Worm (Caenorhabditis elegans): ENCODE measurements around the gene ent-2.

ent-2 gene

ce11 chrX:15567986-15568940 is 32.6 kb upstream of the ent-2 start, which contains the start of gene dyn-1 (continued):
- peak; percentile 69 for TF ChIP-seq tbx-2 (tag; optimal IDR thresholded peaks at IDR 0.05)
- TF ChIP-seq lsy-2 (tag; optimal IDR thresholded peaks at IDR 0.05), result peak; percentile 62 to 72
- no peak for TF ChIP-seq alr-1 (tag; optimal IDR thresholded peaks at IDR 0.05; ENCODE audit: borderline replicate concordance)
- peak; percentile 73 for TF ChIP-seq C16A3.4 (tag; optimal IDR thresholded peaks at IDR 0.05)
- no peak for TF ChIP-seq mab-9 (GFP tag; IDR thresholded peaks at IDR 0.05)
- TF ChIP-seq lin-15B (tag; optimal IDR thresholded peaks at IDR 0.05), result peak; percentile 6
- peak; percentile 91 for TF ChIP-seq nhr-85 (tag)
- TF ChIP-seq F16B12.6 (tag; optimal IDR thresholded peaks at IDR 0.05), result peak; percentile 1
- TF ChIP-seq blmp-1 (tag; optimal IDR thresholded peaks at IDR 0.05), result peak; percentile 82
- TF ChIP-seq nhr-28 (tag; optimal IDR thresholded peaks at IDR 0.05), result no peak
- TF ChIP-seq lin-13 (GFP tag; optimal IDR thresholded peaks at IDR 0.05), result peak; percentile 71
- TF ChIP-seq sup-37 (GFP tag; optimal IDR thresholded peaks at IDR 0.05), result no peak
- peak; percentile 47 for TF ChIP-seq xbp-1 (tag; optimal IDR thresholded peaks at IDR 0.05)
- TF ChIP-seq irx-1 (tag; optimal IDR thresholded peaks at IDR 0.05), result peak; percentile 57

- TF ChIP-seq efl-1 (optimal IDR thresholded peaks at IDR 0.05) (no peak), efl-1 (GFP tag; optimal IDR thresholded peaks at IDR 0.05 in 1 of 2) (peak in 1 of 2 experiments; percentile 81), C34B4.2 (tag; optimal IDR thresholded peaks at IDR 0.05) (no peak), isw-1 (GFP tag; IDR thresholded peaks at IDR 0.05) (no peak), skn-1 (tag; optimal IDR thresholded peaks at IDR 0.05) (no peak), irx-1 (tag; optimal IDR thresholded peaks at IDR 0.05) (no peak), vab-15 (tag; optimal IDR thresholded peaks at IDR 0.05) (no peak)
Observed at ce11 chrX:15569633-15570032, 31.2 kb upstream of the ent-2 start.

- TF ChIP-seq nhr-76 (tag; optimal IDR thresholded peaks at IDR 0.05), result no peak
- TF ChIP-seq efl-1 (optimal IDR thresholded peaks at IDR 0.05), result no peak
- TF ChIP-seq efl-1 (GFP tag; optimal IDR thresholded peaks at IDR 0.05 in 1 of 2), result no peak
- TF ChIP-seq ama-1 (optimal IDR thresholded peaks at IDR 0.05), result no peak
- no peak for TF ChIP-seq nhr-77 (tag; optimal IDR thresholded peaks at IDR 0.05)
- TF ChIP-seq ceh-8 (GFP tag; optimal IDR thresholded peaks at IDR 0.05), result peak; percentile 36
Observed at ce11 chrX:15572021-15572420, 28.8 kb upstream of the ent-2 start.

ce11 chrX:15575460-15575859 is 25.4 kb upstream of the ent-2 start:
- TF ChIP-seq nhr-71 (tag; optimal IDR thresholded peaks at IDR 0.05), result peak; percentile 58
- TF ChIP-seq lsy-2 (tag; optimal IDR thresholded peaks at IDR 0.05), result peak in 1 of 2 experiments; percentile 23
- TF ChIP-seq nhr-47 (tag; optimal IDR thresholded peaks at IDR 0.05), result no peak
- TF ChIP-seq unc-130 (tag; optimal IDR thresholded peaks at IDR 0.05), result peak; percentile 56
- no peak for TF ChIP-seq pqm-1 (tag; optimal IDR thresholded peaks at IDR 0.05)
- TF ChIP-seq nhr-19 (GFP tag; conservative IDR thresholded peaks at IDR 0.05), result peak; percentile 31; the same call in 1 of the 2 replicates
- no peak for TF ChIP-seq hlh-17 (GFP tag; optimal IDR thresholded peaks at IDR 0.05; ENCODE audit: borderline replicate concordance)
- no peak for TF ChIP-seq hlh-4 (tag; optimal IDR thresholded peaks at IDR 0.05)
- TF ChIP-seq snu-23 (GFP tag; optimal IDR thresholded peaks at IDR 0.05), result peak; percentile 23
- TF ChIP-seq elt-2 (tag; optimal IDR thresholded peaks at IDR 0.05), result no peak
- peak; percentile 98 for TF ChIP-seq pag-3 (tag; optimal IDR thresholded peaks at IDR 0.05; ENCODE audit: borderline replicate concordance, insufficient read depth)
- TF ChIP-seq zag-1 (tag; optimal IDR thresholded peaks at IDR 0.05), result no peak
- no peak for TF ChIP-seq tbx-2 (tag; optimal IDR thresholded peaks at IDR 0.05)
- TF ChIP-seq nhr-237 (tag; optimal IDR thresholded peaks at IDR 0.05), result no peak
- peak; percentile 71 for TF ChIP-seq rnt-1 (tag; optimal IDR thresholded peaks at IDR 0.05)
- no peak for TF ChIP-seq sptf-1 (tag; optimal IDR thresholded peaks at IDR 0.05)
- peak; percentile 37 for TF ChIP-seq lin-14 (GFP tag; optimal IDR thresholded peaks at IDR 0.05)
- no peak for TF ChIP-seq skn-1 (tag; optimal IDR thresholded peaks at IDR 0.05)
- TF ChIP-seq unc-86 (tag; optimal IDR thresholded peaks at IDR 0.05), result no peak
- TF ChIP-seq C34B4.2 (tag; optimal IDR thresholded peaks at IDR 0.05), result no peak
- TF ChIP-seq nhr-20 (tag; optimal IDR thresholded peaks at IDR 0.05), result peak; percentile 37
- no peak for TF ChIP-seq fkh-10 (GFP tag; optimal IDR thresholded peaks at IDR 0.05)
- TF ChIP-seq nhr-77 (tag; optimal IDR thresholded peaks at IDR 0.05), result no peak

Data from whole organism, L1 larva.